Worm (Caenorhabditis elegans) whole organism, late embryonic: ENCODE measurements around the gene ttll-11.

Experiments
- F13H6.1 ChIP-seq: sonication (generic microtip); optimal IDR thresholded peaks from 2 replicates; lab custom pipeline; 2016; ENCODE audit warnings: missing genetic modification characterization, missing compliant biosample characterization
- K02D7.2 ChIP-seq: sonication (generic microtip); optimal IDR thresholded peaks from 2 replicates; lab custom pipeline; 2017; ENCODE audit warnings: mild to moderate bottlenecking, missing genetic modification characterization, missing compliant biosample characterization
- Y22D7AL.16 ChIP-seq: sonication (generic microtip); optimal IDR thresholded peaks from 2 replicates; lab custom pipeline; 2016; ENCODE audit warnings: missing genetic modification characterization, missing compliant biosample characterization
- ahr-1 ChIP-seq: sonication (generic microtip); optimal IDR thresholded peaks from 2 replicates; lab custom pipeline; 2016; ENCODE audit warnings: missing genetic modification characterization, missing compliant biosample characterization
- ama-1 ChIP-seq: fragments of 150-350 bp; optimal IDR thresholded peaks from 2 replicates; lab custom pipeline; 2014
- ceh-14 ChIP-seq: sonication (generic microtip); optimal IDR thresholded peaks from 2 replicates; lab custom pipeline; 2016; ENCODE audit warnings: missing genotype, missing genetic modification characterization, missing compliant biosample characterization
- ceh-18 ChIP-seq: sonication (generic microtip); optimal IDR thresholded peaks from 2 replicates; lab custom pipeline; 2016; ENCODE audit warnings: missing genetic modification characterization, missing compliant biosample characterization
- ceh-19 ChIP-seq: fragments of 200-800 bp; sonication (Bioruptor generic); optimal IDR thresholded peaks from 2 replicates; lab custom pipeline; 2018; ENCODE audit warnings: mild to moderate bottlenecking, missing genetic modification characterization, missing compliant biosample characterization
- ceh-2 ChIP-seq: sonication (generic microtip); optimal IDR thresholded peaks from 2 replicates; lab custom pipeline; 2016; ENCODE audit warnings: missing genotype, missing genetic modification characterization, missing compliant biosample characterization
- ceh-22 ChIP-seq: sonication (generic microtip); optimal IDR thresholded peaks from 2 replicates; lab custom pipeline; 2017; ENCODE audit warnings: missing biosample characterization, missing genetic modification characterization
- ceh-24 ChIP-seq: sonication (generic microtip); optimal IDR thresholded peaks from 2 replicates; lab custom pipeline; 2016; ENCODE audit warnings: mild to moderate bottlenecking, missing genetic modification characterization, missing compliant biosample characterization
- ceh-31 ChIP-seq: sonication (generic microtip); optimal IDR thresholded peaks from 2 replicates; lab custom pipeline; 2016; ENCODE audit warnings: missing genetic modification characterization, missing compliant biosample characterization
- ceh-34 ChIP-seq: sonication (generic microtip); optimal IDR thresholded peaks from 2 replicates; lab custom pipeline; 2016; ENCODE audit warnings: mild to moderate bottlenecking, missing genetic modification characterization, missing compliant biosample characterization
- ceh-48 ChIP-seq: sonication (generic microtip); optimal IDR thresholded peaks from 2 replicates; lab custom pipeline; 2016; ENCODE audit warnings: missing genetic modification characterization, inconsistent platforms, missing compliant biosample characterization
- ceh-9 ChIP-seq: sonication (generic microtip); optimal IDR thresholded peaks from 2 replicates; lab custom pipeline; 2016; ENCODE audit warnings: mild to moderate bottlenecking, missing genetic modification characterization, inconsistent platforms, missing compliant biosample characterization
- che-1 ChIP-seq: sonication (generic microtip); optimal IDR thresholded peaks from 2 replicates; lab custom pipeline; 2016; ENCODE audit warnings: mild to moderate bottlenecking, missing genetic modification characterization, missing compliant biosample characterization
- dmd-4 ChIP-seq: sonication (generic microtip); optimal IDR thresholded peaks from 2 replicates; lab custom pipeline; 2016; ENCODE audit warnings: borderline replicate concordance, missing genetic modification characterization, missing compliant biosample characterization
- dve-1 ChIP-seq: sonication (generic microtip); optimal IDR thresholded peaks from 2 replicates; lab custom pipeline; 2017; ENCODE audit warnings: antibody characterized with exemption, mild to moderate bottlenecking, missing genetic modification characterization, missing compliant biosample characterization
- elt-2 ChIP-seq: sonication (generic microtip); optimal IDR thresholded peaks from 2 replicates; lab custom pipeline; 2016; ENCODE audit warnings: missing genetic modification reagents, missing genetic modification characterization, missing compliant biosample characterization
- elt-4 ChIP-seq: sonication (generic microtip); optimal IDR thresholded peaks from 2 replicates; lab custom pipeline; 2016; ENCODE audit warnings: missing genetic modification characterization, missing compliant biosample characterization
- fkh-10 ChIP-seq: fragments of 150-350 bp; optimal IDR thresholded peaks from 2 replicates; lab custom pipeline; 2014; ENCODE audit warnings: missing biosample characterization, missing genetic modification reagents, missing genetic modification characterization
- fkh-6 ChIP-seq: sonication (generic microtip); optimal IDR thresholded peaks from 2 replicates; lab custom pipeline; 2016; ENCODE audit warnings: missing genetic modification characterization, missing compliant biosample characterization
- gmeb-2 ChIP-seq: sonication (generic microtip); optimal IDR thresholded peaks from 2 replicates; lab custom pipeline; 2016; ENCODE audit warnings: missing genetic modification characterization, inconsistent platforms, missing compliant biosample characterization
- hlh-13 ChIP-seq: fragments of 200-800 bp; sonication (Bioruptor generic); optimal IDR thresholded peaks from 2 replicates; lab custom pipeline; 2018; ENCODE audit warnings: mild to moderate bottlenecking, missing genetic modification characterization, missing compliant biosample characterization
- hlh-15 ChIP-seq: sonication (generic microtip); optimal IDR thresholded peaks from 2 replicates; lab custom pipeline; 2016; ENCODE audit warnings: missing genetic modification characterization, missing compliant biosample characterization
- hlh-30 ChIP-seq: sonication (generic microtip); optimal IDR thresholded peaks from 2 replicates; lab custom pipeline; 2017; ENCODE audit warnings: antibody characterized with exemption, missing genetic modification characterization, missing compliant biosample characterization; ENCODE audit not compliant: insufficient read depth
- hlh-6 ChIP-seq: sonication (generic microtip); optimal IDR thresholded peaks from 2 replicates; lab custom pipeline; 2016; ENCODE audit warnings: missing genotype, missing genetic modification characterization, missing compliant biosample characterization
- lim-6 ChIP-seq: sonication (generic microtip); optimal IDR thresholded peaks from 2 replicates; lab custom pipeline; 2016; ENCODE audit warnings: missing genetic modification characterization, missing compliant biosample characterization
- madf-2 ChIP-seq: sonication (generic microtip); optimal IDR thresholded peaks from 2 replicates; lab custom pipeline; 2017; ENCODE audit warnings: missing genetic modification characterization, missing compliant biosample characterization
- mec-3 ChIP-seq: sonication (generic microtip); optimal IDR thresholded peaks from 2 replicates; lab custom pipeline; 2016; ENCODE audit warnings: borderline replicate concordance, missing genetic modification characterization, missing compliant biosample characterization
- nfya-1 ChIP-seq: sonication (generic microtip); optimal IDR thresholded peaks from 2 replicates; lab custom pipeline; 2017; ENCODE audit warnings: missing genetic modification characterization, mild to moderate bottlenecking, missing compliant biosample characterization, antibody characterized with exemption, moderate library complexity
- nhr-11 ChIP-seq: fragments of 150-350 bp; optimal IDR thresholded peaks from 2 replicates; lab custom pipeline; 2014; ENCODE audit warnings: missing biosample characterization, missing genetic modification characterization
- nhr-232 ChIP-seq: sonication (generic microtip); optimal IDR thresholded peaks from 2 replicates; lab custom pipeline; 2016; ENCODE audit warnings: missing genetic modification characterization, missing compliant biosample characterization
- npax-4 ChIP-seq: sonication (generic microtip); optimal IDR thresholded peaks from 2 replicates; lab custom pipeline; 2016; ENCODE audit warnings: missing genetic modification characterization, missing compliant biosample characterization
- odd-2 ChIP-seq: sonication (generic microtip); optimal IDR thresholded peaks from 2 replicates; lab custom pipeline; 2017; ENCODE audit warnings: antibody characterized with exemption, mild to moderate bottlenecking, missing genetic modification characterization, missing compliant biosample characterization
- pha-2 ChIP-seq: sonication (generic microtip); optimal IDR thresholded peaks from 2 replicates; lab custom pipeline; 2017; ENCODE audit warnings: mild to moderate bottlenecking, missing genetic modification characterization, missing compliant biosample characterization
- pqm-1 ChIP-seq: sonication (generic microtip); optimal IDR thresholded peaks from 2 replicates; lab custom pipeline; 2016; ENCODE audit warnings: missing genetic modification characterization, missing compliant biosample characterization
- ref-2 ChIP-seq: sonication (generic microtip); optimal IDR thresholded peaks from 2 replicates; lab custom pipeline; 2016; ENCODE audit warnings: missing genetic modification characterization, missing compliant biosample characterization
- rnt-1 ChIP-seq: sonication (generic microtip); optimal IDR thresholded peaks from 2 replicates; lab custom pipeline; 2016; ENCODE audit warnings: missing genetic modification characterization, missing compliant biosample characterization
- sdc-2 ChIP-seq: sonication (generic microtip); optimal IDR thresholded peaks from 2 replicates; lab custom pipeline; 2016; ENCODE audit warnings: missing genotype, missing genetic modification characterization, missing compliant biosample characterization
- sox-4 ChIP-seq: sonication (generic microtip); optimal IDR thresholded peaks from 2 replicates; lab custom pipeline; 2017; ENCODE audit warnings: mild to moderate bottlenecking, missing genetic modification characterization, inconsistent platforms, missing compliant biosample characterization
- syd-9 ChIP-seq: sonication (generic microtip); optimal IDR thresholded peaks from 2 replicates; lab custom pipeline; 2016; ENCODE audit warnings: mild to moderate bottlenecking, missing genetic modification characterization, moderate library complexity, missing compliant biosample characterization
- tbx-2 ChIP-seq: sonication (generic microtip); optimal IDR thresholded peaks from 2 replicates; lab custom pipeline; 2016; ENCODE audit warnings: missing genetic modification characterization, missing compliant biosample characterization
- tbx-7 ChIP-seq: sonication (generic microtip); optimal IDR thresholded peaks from 2 replicates; lab custom pipeline; 2016; ENCODE audit warnings: missing genotype, missing genetic modification characterization, missing compliant biosample characterization
- unc-3 ChIP-seq, 2 experiments: fragments of 200-800 bp in 1 of 2; sonication (Bioruptor generic) in 1 of 2; sonication (generic microtip) in 1 of 2; conservative IDR thresholded peaks in 1 of 2; optimal IDR thresholded peaks in 1 of 2; 2 replicates each; pipeline versions ENCODE4 v1.3.6 to Lab custom; 2016 to 2022; ENCODE audit warnings: missing compliant biosample characterization in 2 of 2, missing genetic modification characterization in 2 of 2, missing genetic modification reagents in 1 of 2
- unc-42 ChIP-seq: sonication (generic microtip); optimal IDR thresholded peaks from 2 replicates; lab custom pipeline; 2016; ENCODE audit warnings: missing genotype, missing genetic modification characterization, missing compliant biosample characterization
- unc-55 ChIP-seq: sonication (generic microtip); optimal IDR thresholded peaks from 2 replicates; lab custom pipeline; 2017; ENCODE audit warnings: missing biosample characterization, missing genetic modification reagents, missing genetic modification characterization
- unc-86 ChIP-seq: sonication (generic microtip); optimal IDR thresholded peaks from 2 replicates; lab custom pipeline; 2016; ENCODE audit warnings: missing genetic modification characterization, missing compliant biosample characterization
- zip-5 ChIP-seq: sonication (generic microtip); optimal IDR thresholded peaks from 2 replicates; lab custom pipeline; 2016; ENCODE audit warnings: missing genetic modification characterization, missing compliant biosample characterization

ttll-11 gene

ce11 chrIV:8687605-8688191 is 9.8 kb upstream of the ttll-11 start, which contains the start of gene snrp-3:
Gene snrp-3 (minus strand): TSS chrIV:8687810.
- no peak for TF ChIP-seq nhr-232 (tag; lab: Kevin White, UChicago)
- TF ChIP-seq K02D7.2 (tag; lab: Kevin White, UChicago), result no peak
- peak; percentile 42 for TF ChIP-seq unc-55
- no peak for TF ChIP-seq nhr-11
- peak; percentile 60 for TF ChIP-seq ceh-18 (tag; lab: Kevin White, UChicago)
- TF ChIP-seq unc-42, result peak; percentile 56
- TF ChIP-seq hlh-6 (tag; lab: Kevin White, UChicago), result no peak
- no peak for TF ChIP-seq dmd-4 (tag; lab: Kevin White, UChicago)
- no peak for TF ChIP-seq che-1 (tag; lab: Kevin White, UChicago)
- no peak for TF ChIP-seq pha-2 (tag; lab: Kevin White, UChicago)
- no peak for TF ChIP-seq mec-3 (tag; lab: Kevin White, UChicago)
- TF ChIP-seq dve-1 (tag; lab: Kevin White, UChicago), result peak; percentile 19
- no peak for TF ChIP-seq unc-3 (GFP tag; conservative IDR thresholded peaks at IDR 0.05; lab: Robert Waterston, UW)
- no peak for TF ChIP-seq unc-3 (tag; optimal IDR thresholded peaks at IDR 0.05; lab: Kevin White, UChicago)
- TF ChIP-seq tbx-2 (tag; lab: Kevin White, UChicago), result peak; percentile 8
- TF ChIP-seq unc-86 (tag; lab: Kevin White, UChicago), result no peak
- TF ChIP-seq lim-6 (tag; lab: Kevin White, UChicago), result no peak
- TF ChIP-seq elt-4, result no peak
- no peak for TF ChIP-seq ceh-9 (tag; lab: Kevin White, UChicago)
- no peak for TF ChIP-seq madf-2 (tag; lab: Kevin White, UChicago)
- peak; percentile 63 for TF ChIP-seq nfya-1
- no peak for TF ChIP-seq ceh-19 (GFP tag; lab: Kevin White, UChicago)
- no peak for TF ChIP-seq sox-4 (tag; lab: Kevin White, UChicago)
- TF ChIP-seq ceh-14, result peak; percentile 12
- TF ChIP-seq ceh-34 (tag; lab: Kevin White, UChicago), result peak; percentile 9
- peak; percentile 80 for TF ChIP-seq hlh-30
- peak; percentile 8 for TF ChIP-seq ama-1 (lab: Kevin White, UChicago)
- no peak for TF ChIP-seq hlh-13
- no peak for TF ChIP-seq odd-2 (tag; lab: Kevin White, UChicago)
- TF ChIP-seq elt-2 (tag; lab: Kevin White, UChicago), result peak; percentile 12

ce11 chrIV:8691486-8691885 is 6.0 kb upstream of the ttll-11 start, which contains the start of the genes hst-1 and ints-6:
Gene hst-1 (minus strand): TSS chrIV:8691513.
Gene ints-6 (plus strand): TSS chrIV:8691745.
- TF ChIP-seq unc-86 (tag; lab: Kevin White, UChicago) (no peak), dve-1 (tag; lab: Kevin White, UChicago) (no peak), ahr-1 (no peak), unc-42 (no peak), hlh-13 (no peak), mec-3 (tag; lab: Kevin White, UChicago) (no peak), tbx-7 (tag; lab: Kevin White, UChicago) (no peak), ceh-2 (no peak), gmeb-2 (no peak), unc-55 (no peak), ceh-24 (tag; lab: Kevin White, UChicago) (no peak), syd-9 (tag; lab: Kevin White, UChicago) (no peak), ceh-34 (tag; lab: Kevin White, UChicago) (no peak), hlh-30 (no peak), fkh-6 (tag; lab: Kevin White, UChicago) (no peak), F13H6.1 (no peak), npax-4 (no peak), sox-4 (tag; lab: Kevin White, UChicago) (no peak)

ce11 chrIV:8705504-8705903 is 8.0 kb downstream of the ttll-11 start, which contains the start of gene H23L24.4:
Gene H23L24.4 (minus strand): TSS chrIV:8705604.
- TF ChIP-seq unc-86 (tag; lab: Kevin White, UChicago) (no peak), nfya-1 (no peak), rnt-1 (no peak), gmeb-2 (no peak), ref-2 (tag; lab: Kevin White, UChicago) (no peak), npax-4 (no peak), lim-6 (tag; lab: Kevin White, UChicago) (no peak), sdc-2 (tag; lab: Kevin White, UChicago) (no peak), hlh-15 (tag; lab: Kevin White, UChicago) (no peak), ceh-48 (no peak), pqm-1 (tag; lab: Kevin White, UChicago) (no peak), dve-1 (tag; lab: Kevin White, UChicago) (no peak), unc-55 (no peak), ceh-19 (GFP tag; lab: Kevin White, UChicago) (no peak), zip-5 (tag; lab: Kevin White, UChicago) (no peak), ceh-22 (tag; lab: Kevin White, UChicago) (no peak), fkh-10 (no peak), ceh-31 (tag; lab: Kevin White, UChicago) (no peak), Y22D7AL.16 (no peak)
